Fruit fly (Drosophila melanogaster): Measurements from ENCODE around the gene CG10948.

dm6 chr3L:12830416-12830815 is 19.5 kb downstream of the CG10948 start:
- TF ChIP-seq CG8478 (optimal IDR thresholded peaks at IDR 0.05) = no peak
- no peak for TF ChIP-seq CTCF (optimal IDR thresholded peaks at IDR 0.05)

All from S2 (cell line).